Fruit fly (Drosophila melanogaster) S2 (cell line): ENCODE data around the gene Rubicon.

Experiments used
- CG8478 ChIP-seq: fragments of >200 bp; optimal IDR thresholded peaks from 2 replicates; lab custom pipeline; 2018
- CTCF ChIP-seq, 2 experiments: fragments of >200 bp; optimal IDR thresholded peaks; 2 replicates each; lab custom pipeline; 2018

The Rubicon gene

DNA sequence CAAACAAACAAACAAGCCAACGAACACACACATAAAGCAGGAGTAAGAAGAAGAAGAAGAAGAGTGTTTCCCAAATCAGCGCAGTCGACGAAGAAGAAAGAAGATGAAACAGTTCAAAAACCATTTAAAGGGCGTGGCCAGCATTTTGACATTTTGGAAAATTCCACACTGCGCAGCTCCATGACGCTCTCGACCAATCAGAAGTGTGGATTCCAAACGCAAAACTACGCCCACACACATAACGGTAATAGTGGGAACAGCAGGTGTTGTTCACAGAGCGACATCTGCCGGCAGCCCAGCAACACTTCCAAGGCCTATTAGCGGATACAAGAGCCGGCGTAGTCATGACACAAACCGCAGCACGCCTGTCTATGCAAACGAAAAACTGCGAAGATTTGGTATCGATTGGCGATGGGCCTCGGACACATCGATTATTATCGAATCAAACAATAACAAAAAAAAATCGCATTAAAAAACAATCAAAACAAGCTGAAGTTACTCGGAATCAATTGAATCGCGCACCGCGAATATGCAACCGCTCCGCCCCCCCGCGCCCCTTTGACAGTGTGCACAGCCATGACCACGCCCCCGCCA, at the start of gene Rubicon:
Gene Rubicon (plus strand): TSS at position 433 of the 594 bp plus-strand sequence.
- TF ChIP-seq CG8478 (lab: Kevin White, UChicago) (no peak), CTCF (optimal IDR thresholded peaks at IDR 0.05; lab: Kevin White, UChicago) (peak; percentile 98 to 99)

DNA sequence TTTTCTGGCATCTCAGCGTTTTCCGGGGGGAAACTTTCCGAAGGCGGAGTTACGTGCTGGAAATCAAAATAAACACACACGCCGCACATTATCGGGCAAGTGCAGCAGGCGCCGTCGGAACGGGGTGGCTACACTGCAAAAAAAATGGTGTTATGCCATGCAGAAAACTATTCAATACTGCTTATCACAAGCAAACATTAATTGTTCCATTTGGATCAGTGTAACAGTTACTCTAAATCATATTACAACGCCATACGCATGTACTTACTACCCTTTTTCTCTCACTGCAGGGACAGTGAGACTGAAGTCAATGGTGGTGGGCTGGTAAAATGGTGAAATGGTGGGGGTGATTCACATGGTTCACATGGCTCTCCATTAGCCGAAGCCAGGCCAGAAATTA, 49.7 kb upstream of the Rubicon start:
- no peak for TF ChIP-seq CTCF (optimal IDR thresholded peaks at IDR 0.05; lab: Kevin White, UChicago)
- no peak for TF ChIP-seq CG8478 (lab: Kevin White, UChicago)

DNA sequence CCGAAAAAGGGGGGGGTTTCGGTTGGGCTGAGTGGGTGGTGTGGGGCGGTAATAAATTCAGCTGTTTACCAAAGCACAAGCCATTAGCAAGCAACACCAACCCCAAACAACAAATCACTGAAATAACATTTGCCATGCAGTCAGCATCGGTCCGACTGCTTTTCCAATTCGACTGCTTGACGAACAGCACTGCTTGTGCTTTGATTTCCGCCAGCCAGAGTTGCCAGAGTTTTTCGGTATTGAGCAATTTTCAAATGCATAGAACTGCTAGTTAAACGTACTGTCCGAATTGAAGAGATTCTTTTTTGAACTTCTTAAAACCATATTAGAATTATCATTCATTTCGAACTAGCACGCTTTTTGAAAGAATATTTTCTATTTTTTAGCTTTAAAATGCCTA, 42.1 kb upstream of the Rubicon start:
- TF ChIP-seq CTCF (optimal IDR thresholded peaks at IDR 0.05; lab: Kevin White, UChicago) (no peak), CG8478 (lab: Kevin White, UChicago) (no peak)

DNA sequence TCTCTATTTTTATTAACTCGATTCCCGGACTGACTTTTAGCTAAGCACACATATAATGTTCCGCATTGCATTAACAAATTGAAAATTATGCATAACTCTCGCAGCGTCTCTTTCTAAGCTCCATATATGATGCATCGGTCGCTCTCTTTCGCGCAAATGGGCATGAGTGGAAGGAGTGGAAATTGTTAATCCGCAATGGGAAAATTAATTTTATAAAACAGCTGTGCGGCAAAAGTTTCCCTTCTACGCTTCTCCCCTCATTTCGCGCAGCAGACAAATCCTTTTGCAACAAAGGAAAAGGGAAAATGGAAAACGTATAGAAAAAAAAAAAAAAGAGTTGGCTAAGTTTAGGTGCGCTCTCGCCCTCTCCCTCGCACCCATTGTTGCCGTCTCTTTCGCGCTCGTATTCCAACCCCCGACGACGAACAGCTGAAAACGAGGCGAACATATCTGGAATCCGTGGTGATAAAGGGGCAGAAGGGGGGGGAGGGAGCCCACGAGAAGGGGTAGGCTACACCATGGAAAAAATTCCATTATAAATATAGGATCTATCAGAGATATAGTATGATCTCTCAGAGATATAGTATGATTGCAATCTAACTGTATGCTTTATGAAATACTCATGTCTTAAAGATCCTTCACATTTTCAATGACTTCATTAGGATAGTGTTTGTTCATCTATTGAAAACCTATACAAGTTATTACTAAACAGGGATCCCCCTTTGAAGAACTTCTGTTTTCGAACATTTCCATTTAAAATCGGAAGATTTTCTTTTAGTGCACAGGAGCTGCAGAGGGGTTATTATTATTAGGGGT, 40.5 kb upstream of the Rubicon start:
- no peak for TF ChIP-seq CTCF (optimal IDR thresholded peaks at IDR 0.05; lab: Kevin White, UChicago)
- TF ChIP-seq CG8478 (lab: Kevin White, UChicago): no peak

DNA sequence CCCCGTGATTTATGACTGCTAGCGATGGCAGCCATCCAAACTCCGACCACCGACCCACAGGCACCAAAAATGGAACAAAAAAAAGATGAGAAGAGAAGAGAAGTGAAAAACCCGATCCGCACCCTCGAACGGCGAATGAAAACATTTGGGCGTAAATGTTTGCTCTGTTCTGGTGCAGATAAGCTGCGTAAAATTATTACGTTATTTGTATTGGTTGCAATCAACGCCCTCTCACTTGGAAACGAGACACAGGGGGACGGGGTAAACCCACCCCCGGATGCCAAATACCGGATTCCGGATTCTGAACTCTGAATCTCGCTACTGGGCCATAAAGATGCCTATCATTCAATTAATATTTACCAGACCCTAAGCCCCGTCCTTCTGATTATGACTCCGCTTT, 39.9 kb upstream of the Rubicon start:
- TF ChIP-seq CTCF (optimal IDR thresholded peaks at IDR 0.05; lab: Kevin White, UChicago): no peak
- no peak for TF ChIP-seq CG8478 (lab: Kevin White, UChicago)

DNA sequence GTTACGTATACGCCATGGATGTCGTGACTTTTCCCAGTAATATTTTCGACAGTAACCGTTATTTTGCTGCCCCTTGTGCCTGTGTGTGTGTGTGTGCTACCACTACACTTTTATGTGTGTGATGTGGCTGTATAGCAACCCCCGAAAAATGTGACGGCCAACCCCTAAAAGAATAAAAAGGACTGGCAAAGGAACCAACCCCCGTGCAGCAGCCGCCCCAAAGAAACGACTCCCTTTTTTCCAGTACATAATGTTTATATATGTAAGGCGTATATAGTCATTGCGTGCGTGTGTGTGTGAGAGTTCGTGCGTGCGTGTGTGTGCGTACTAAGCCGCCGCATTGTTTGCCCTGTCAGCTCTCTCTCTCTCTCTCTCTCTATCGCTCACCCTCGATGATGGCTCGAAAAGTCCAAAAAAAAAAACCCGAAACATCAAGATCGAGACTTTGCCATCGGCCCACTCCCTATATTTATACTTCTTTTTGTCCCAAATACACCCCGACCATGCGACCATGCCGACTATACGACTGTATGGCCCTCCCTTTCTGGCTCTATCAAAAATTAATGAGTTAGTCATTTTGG, 36.1 kb upstream of the Rubicon start:
- TF ChIP-seq CG8478 (lab: Kevin White, UChicago): no peak
- TF ChIP-seq CTCF (optimal IDR thresholded peaks at IDR 0.05; lab: Kevin White, UChicago): no peak

DNA sequence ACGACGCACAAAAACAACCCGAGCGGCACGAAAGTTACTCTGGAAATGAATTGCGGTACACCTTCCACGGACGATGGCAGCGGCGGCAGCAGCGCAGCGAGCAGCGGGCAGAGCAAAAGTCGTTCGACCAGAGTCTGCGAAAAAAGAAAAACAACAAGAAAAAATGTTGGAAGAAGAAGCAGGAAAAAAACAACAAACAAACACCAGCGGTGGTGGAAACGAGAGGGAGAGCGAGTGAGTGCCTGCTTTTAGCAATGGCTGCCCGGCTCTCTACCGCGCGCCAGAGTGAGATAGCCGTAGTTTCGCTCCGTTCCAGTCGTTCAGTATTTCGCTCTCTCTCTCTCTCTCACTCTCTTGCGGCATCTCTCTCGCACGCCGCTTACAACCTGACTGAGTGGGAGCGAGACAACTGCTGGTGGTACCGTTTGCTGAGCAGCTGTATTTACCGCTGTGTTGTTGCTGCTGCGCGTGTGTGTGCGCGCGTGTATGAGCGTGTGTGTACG, 26.2 kb upstream of the Rubicon start, which contains the start of gene oc:
Gene oc (minus strand): TSS at position 51 of the 503 bp plus-strand sequence.
- TF ChIP-seq CTCF (optimal IDR thresholded peaks at IDR 0.05; lab: Kevin White, UChicago) (peak; percentile 46 to 73), CG8478 (lab: Kevin White, UChicago) (peak; percentile 46)

DNA sequence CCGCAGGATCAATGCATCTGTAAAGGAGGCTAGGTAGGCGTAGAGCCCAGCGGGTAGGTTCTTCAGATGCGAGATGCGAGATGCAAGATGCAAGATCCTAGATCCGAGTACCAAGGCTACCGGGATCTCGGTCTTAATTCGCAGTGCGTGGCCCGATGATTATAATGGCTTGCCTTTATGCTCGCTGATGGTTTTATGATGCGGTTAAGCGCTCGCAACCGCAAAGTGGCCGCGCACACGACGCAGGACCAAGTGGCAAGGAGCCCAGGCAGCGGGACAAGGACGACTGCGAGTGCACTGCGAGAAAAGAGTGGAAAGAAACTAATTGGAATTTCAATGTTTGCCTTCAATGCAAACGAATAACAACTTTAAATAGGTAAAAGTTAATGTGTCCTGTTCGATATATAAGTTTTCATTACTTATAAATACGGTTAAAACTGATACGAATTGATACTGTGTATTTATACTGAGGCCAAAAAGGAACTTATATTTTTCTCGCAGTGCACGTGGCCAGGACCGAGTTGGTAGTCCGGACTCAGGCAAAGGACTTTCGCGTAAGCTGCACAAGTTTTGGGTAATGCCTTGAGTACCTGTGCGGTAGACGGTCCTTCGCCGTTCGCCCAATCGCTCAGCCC, 22.8 kb upstream of the Rubicon start:
- TF ChIP-seq CG8478 (lab: Kevin White, UChicago) (no peak), CTCF (optimal IDR thresholded peaks at IDR 0.05; lab: Kevin White, UChicago) (no peak)

DNA sequence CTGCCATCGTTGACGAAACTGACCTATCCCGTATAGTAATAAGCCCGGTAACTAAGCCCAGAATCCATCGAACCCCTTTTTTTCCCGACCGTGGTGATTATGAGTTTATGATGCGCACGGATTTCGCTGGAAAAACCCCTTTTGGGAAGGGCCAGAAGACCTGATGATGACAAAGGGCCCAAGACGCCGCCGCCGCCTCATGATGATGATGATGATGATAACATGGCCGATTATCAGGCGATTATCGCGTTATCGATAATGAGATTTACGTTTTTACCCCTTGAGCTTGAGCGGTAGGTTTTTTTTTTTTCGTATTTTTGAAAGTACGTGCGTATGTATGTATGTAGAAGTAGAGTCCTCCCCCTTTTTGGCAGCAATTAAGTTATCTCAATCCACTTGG, 21.6 kb upstream of the Rubicon start:
- TF ChIP-seq CG8478 (lab: Kevin White, UChicago) (no peak), CTCF (optimal IDR thresholded peaks at IDR 0.05; lab: Kevin White, UChicago) (no peak)

DNA sequence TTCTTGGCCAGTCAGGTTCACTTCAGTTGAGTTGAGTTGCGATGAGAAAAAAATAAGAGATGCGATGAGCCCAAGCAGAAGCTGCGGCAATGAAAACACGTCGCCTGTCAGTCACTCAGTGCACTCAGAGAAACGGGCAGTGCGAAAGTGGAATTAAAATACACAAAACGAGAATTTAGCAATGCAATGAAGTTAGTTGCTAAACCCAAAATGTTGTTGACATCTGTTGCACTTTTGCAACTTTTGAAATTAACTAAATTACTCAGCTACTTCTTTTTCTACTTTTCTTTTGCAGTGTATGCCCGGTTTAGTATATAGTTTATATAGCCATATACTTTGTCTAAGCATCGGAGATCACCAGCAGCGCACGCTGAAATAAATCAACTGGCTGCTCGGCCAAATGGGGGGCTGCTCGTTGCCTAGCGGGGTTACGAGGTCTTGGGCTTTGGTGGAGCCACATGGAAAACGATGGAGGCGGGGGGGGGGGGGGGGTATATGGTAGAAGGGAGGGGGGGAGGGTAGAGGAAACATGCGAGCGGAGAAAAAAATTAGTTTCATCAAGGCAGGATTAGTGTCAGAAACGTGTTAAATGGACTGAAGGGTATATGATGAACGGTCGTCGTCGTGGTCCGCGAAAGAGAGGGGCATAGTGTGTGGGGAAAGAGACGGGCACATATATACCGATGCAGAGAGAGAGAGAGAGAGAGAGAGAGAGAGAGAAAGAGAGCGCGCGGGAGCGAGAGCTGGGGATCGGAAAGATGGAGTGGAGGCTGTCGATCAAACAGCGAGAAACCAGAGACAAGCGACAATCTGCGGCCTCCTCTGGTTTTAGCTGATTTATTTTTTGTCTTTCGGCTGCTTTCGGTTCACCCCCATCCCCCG, 20.1 kb upstream of the Rubicon start:
- TF ChIP-seq CG8478 (lab: Kevin White, UChicago) (no peak), CTCF (optimal IDR thresholded peaks at IDR 0.05; lab: Kevin White, UChicago) (no peak)

DNA sequence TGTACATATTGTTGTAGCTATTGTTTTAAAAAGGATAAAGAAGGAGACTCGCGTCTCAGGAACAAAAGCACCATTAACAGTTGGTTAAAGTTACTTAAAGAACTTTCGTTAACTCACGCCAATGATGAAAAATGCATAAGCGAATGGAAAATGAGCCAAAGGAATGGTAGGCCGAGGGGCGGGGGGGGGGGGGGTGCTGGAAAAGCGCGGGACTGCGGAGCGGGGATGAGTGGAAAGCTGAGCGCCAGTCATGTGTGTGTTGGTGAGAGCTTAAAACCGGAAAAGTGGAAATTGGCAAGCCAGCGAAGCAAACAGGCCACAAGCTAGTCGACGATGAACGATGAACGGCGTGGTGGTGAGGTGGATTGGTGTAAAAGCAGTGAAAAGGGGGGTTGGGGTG, 18.8 kb upstream of the Rubicon start:
- no peak for TF ChIP-seq CTCF (optimal IDR thresholded peaks at IDR 0.05; lab: Kevin White, UChicago)
- TF ChIP-seq CG8478 (lab: Kevin White, UChicago): no peak

DNA sequence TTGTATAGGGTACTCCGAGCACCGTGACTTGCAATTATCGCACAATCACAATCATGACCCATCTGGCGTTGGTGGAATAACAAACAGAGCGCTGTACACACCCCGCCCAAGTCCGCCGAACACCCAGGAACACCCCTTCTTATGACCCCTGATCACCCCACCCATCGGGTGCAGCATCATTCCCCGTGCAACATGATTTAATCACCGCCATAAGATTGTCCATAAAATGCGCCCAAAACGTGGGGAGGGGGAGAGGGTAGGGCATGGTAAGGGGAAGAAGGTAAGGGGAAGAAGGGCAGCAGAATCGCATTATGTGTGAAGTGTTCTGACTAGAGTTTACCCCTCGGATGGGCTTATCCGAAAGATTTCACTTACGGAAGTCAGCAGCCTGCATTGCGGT, 16.5 kb upstream of the Rubicon start:
- TF ChIP-seq CG8478 (lab: Kevin White, UChicago) (no peak), CTCF (optimal IDR thresholded peaks at IDR 0.05; lab: Kevin White, UChicago) (no peak)

DNA sequence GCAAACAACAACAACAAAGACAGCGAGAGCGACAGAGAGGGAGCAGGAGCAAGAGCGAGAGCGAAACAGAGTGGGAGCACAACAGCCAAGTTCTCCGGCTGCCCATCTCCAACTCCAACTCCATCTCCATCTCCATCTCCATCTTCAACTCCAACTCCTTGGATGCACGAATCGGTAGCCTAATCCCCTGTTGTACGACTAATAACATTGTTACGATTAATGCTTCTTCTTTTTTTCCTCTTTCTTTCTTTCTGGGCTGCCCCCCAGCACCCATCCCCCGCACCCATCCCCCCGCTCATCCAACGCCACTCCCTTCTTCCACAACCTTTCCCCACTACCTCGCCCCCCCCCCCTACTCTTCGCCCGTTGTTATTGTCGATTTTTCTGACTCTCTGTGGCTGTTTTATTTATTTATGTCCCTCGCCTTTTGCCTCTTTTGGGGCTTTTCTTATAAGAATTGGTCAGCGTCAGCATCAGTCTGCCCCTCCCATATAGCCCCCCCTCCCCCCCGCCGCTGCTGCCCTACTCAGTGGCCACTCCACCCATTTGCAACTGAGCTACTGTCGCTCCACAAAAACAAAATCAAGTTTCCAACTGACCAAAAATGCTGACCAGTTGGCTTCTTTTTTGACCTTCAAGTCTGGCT, 15.6 kb upstream of the Rubicon start:
- no peak for TF ChIP-seq CTCF (optimal IDR thresholded peaks at IDR 0.05; lab: Kevin White, UChicago)
- no peak for TF ChIP-seq CG8478 (lab: Kevin White, UChicago)
